Worm (Caenorhabditis elegans) whole organism, early embryonic: ENCODE results near the gene col-122.

Experiments
- aly-1 ChIP-seq: sonication (generic microtip); optimal IDR thresholded peaks from 2 replicates; lab custom pipeline; 2016; ENCODE audit warnings: missing genetic modification characterization, missing compliant biosample characterization
- ama-1 ChIP-seq: fragments of 150-350 bp; optimal IDR thresholded peaks from 2 replicates; lab custom pipeline; 2014
- ceh-36 ChIP-seq: sonication (generic microtip); optimal IDR thresholded peaks from 2 replicates; lab custom pipeline; 2016; ENCODE audit warnings: missing genetic modification characterization, inconsistent platforms, missing compliant biosample characterization
- ets-7 ChIP-seq: sonication (generic microtip); optimal IDR thresholded peaks from 2 replicates; lab custom pipeline; 2016; ENCODE audit warnings: missing genotype, missing genetic modification characterization, missing compliant biosample characterization
- flt-1 ChIP-seq: fragments of 200-800 bp; sonication (Bioruptor generic); IDR thresholded peaks from 2 replicates; pipeline ENCODE4 v1.3.6; 2022; ENCODE audit warnings: missing genetic modification characterization, missing compliant biosample characterization
- hmg-4 ChIP-seq: fragments of 200-800 bp; sonication (Bioruptor generic); optimal IDR thresholded peaks from 2 replicates; lab custom pipeline; 2018; ENCODE audit warnings: mild to moderate bottlenecking, missing genetic modification characterization, missing compliant biosample characterization
- scrt-1 ChIP-seq: fragments of 200-800 bp; sonication (Bioruptor generic); IDR thresholded peaks from 2 replicates; pipeline ENCODE4 v1.3.6; 2022; ENCODE audit warnings: missing genetic modification characterization, missing compliant biosample characterization
- tbx-11 ChIP-seq: fragments of 200-800 bp; sonication (Bioruptor generic); IDR thresholded peaks from 2 replicates; pipeline ENCODE4 v1.3.6; 2022; ENCODE audit warnings: missing genetic modification characterization, missing compliant biosample characterization
- tbx-37 ChIP-seq: fragments of 200-800 bp; sonication (Bioruptor generic); conservative IDR thresholded peaks from 2 replicates; pipeline ENCODE4 v1.3.6; 2022; ENCODE audit warnings: missing genetic modification reagents, missing genetic modification characterization, missing compliant biosample characterization

- TF ChIP-seq ets-7 (tag; lab: Kevin White, UChicago) = no peak
- TF ChIP-seq ceh-36 (tag; lab: Kevin White, UChicago) = no peak
- TF ChIP-seq flt-1 = no peak
- TF ChIP-seq tbx-11 = no peak
- TF ChIP-seq ama-1 = no peak
- no peak for TF ChIP-seq aly-1 (tag; lab: Kevin White, UChicago)
- no peak for TF ChIP-seq tbx-37 (GFP tag; lab: Robert Waterston, UW)
- TF ChIP-seq scrt-1 (GFP tag; lab: Robert Waterston, UW) = no peak
- TF ChIP-seq hmg-4 (GFP tag; lab: Kevin White, UChicago) = no peak
Observed at ce11 chrIV:9563079-9563478, at the start of gene col-122.
